Fruit fly (Drosophila melanogaster): ENCODE measurements around the gene Eig71Eh.

Eig71Eh gene

DNA sequence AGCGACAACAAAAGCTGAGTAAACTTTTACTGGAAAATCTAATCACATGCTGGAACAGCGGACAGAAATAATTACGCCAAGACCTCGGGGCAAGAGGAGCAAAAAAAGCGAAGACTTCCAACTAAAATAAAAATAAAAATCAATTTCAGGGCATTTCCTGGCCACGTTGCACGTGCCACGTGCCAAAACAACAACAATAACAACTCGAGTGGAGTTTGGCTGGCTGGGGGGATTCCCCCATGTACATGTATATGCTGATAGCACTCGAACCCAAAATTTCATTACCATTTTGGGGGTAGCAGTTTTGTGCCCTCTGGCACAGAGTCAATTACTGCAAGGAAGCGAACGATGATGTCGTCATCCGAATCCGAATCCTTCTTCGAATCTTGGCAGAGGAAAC is 3.3 kb upstream of the Eig71Eh start:
- TF ChIP-seq CTCF (optimal IDR thresholded peaks at IDR 0.05) (no peak), CG8478 (optimal IDR thresholded peaks at IDR 0.05) (no peak)

DNA sequence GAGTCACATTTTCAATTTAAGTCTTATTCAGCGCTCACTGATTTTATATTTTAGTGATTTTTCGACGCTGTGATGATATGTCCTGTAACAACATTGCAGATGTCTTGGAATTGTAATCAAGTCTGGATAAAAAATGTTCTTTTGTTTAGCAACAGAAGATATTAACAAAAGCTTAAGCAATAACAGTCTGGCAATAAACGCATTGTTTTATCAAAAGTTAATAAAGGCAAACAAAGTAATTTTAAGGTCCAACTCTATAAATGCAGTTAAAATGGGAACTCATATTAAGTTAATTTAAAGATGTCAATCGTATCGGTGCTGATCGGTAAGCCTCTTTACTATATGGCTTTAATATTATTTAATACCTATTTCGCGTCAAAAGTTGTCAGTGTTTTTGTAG is 2.3 kb upstream of the Eig71Eh start, which contains the start of gene CG43082:
Gene CG43082, plus strand, starts transcription at position 301 of the 400 bp plus-strand sequence.
- TF ChIP-seq CTCF (optimal IDR thresholded peaks at IDR 0.05) (no peak), CG8478 (optimal IDR thresholded peaks at IDR 0.05) (no peak)

DNA sequence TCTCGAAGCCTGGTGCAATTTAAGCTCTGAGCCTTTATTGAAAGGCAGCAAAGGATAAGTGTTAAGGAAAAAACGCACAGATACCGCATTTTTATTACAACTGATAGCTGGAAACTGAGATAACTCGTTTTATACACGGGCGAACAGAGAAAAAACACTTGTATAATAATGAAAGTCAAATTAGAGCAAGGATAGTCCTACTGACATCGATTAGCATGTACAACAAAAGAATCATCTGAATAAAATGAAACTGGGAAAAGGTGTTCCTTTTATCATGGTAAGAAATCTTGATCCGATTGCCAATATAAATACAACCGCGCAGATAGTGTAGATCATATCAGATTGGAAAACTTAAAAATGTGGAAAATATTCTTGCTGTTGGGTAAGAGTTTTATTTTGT is 1.7 kb upstream of the Eig71Eh start, which contains the start of the genes Eig71Ej and Eig71Ek:
Gene Eig71Ej, minus strand, starts transcription at position 101 of the 400 bp plus-strand sequence.
Gene Eig71Ek, plus strand, starts transcription at position 334 of the 400 bp plus-strand sequence.
- TF ChIP-seq CTCF (optimal IDR thresholded peaks at IDR 0.05) (no peak), CG8478 (optimal IDR thresholded peaks at IDR 0.05) (no peak)

DNA sequence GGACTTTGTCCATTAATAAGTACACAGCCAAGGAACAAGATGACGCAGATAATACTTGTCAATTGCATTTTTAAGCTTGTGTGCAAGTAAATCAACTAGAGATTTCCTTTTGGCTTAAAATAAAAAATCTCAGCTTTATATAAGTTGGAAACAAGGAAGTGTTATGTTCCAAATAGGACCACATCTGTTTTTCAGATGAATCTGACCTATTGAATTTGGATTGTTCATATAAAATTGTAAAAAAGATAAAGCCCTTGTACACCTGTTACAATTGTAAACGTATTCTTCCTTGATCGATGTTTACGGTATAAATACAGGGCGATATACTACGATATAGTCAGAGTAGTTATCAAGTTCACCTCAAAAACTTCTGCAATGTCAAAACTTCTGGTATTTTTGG is 2.0 kb downstream of the Eig71Eh start, which contains the start of the genes Eig71Ef and Eig71Eg:
Gene Eig71Ef, minus strand, starts transcription at position 101 of the 400 bp plus-strand sequence.
Gene Eig71Eg, plus strand, starts transcription at position 339 of the 400 bp plus-strand sequence.
- TF ChIP-seq CG8478 (optimal IDR thresholded peaks at IDR 0.05) = no peak
- TF ChIP-seq CTCF (optimal IDR thresholded peaks at IDR 0.05) = no peak

DNA sequence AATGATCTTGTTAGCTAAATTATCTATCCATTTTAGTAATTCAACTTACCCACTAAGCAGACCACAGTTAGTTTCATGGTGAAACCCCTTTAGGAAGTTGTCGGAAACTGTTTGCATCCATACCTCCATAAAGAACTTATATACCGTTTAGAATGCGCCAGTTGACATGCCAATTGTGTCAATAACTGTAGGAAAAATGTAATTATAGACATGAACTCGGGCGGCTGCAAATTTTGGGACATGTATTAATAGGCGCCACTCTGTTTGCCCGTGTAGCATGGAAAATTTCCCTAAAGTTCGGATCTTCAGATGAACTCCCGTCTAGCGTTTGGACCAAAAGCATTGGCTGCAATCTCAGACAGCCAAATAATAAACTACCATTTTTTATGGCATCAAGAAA is 3.3 kb downstream of the Eig71Eh start, which contains the start of gene Eig71Ee:
Gene Eig71Ee, minus strand, starts transcription at position 101 of the 400 bp plus-strand sequence.
- no peak for TF ChIP-seq CTCF (optimal IDR thresholded peaks at IDR 0.05)
- no peak for TF ChIP-seq CG8478 (optimal IDR thresholded peaks at IDR 0.05)

DNA sequence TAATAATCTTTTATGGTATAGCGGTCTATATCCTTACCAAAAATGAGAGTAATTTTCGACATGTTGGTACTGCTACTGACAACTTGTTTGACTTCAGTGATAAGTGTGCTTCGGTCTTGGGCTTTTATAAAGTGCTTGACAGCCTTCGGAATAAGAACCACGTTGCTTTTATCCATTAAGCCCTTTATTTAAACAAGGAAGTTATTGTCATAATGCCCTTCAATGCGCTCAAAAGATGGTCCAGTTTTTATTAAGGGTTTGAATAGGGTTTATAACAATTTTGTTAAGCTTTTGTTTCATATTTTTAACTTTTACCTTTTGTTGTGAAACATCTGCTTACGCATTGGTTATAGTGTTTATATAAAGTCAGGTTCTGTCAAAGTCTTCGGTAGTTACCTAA is 7.1 kb downstream of the Eig71Eh start, which contains the start of the genes Eig71Ec and Eig71Ed:
Gene Eig71Ec, minus strand, starts transcription at position 101 of the 400 bp plus-strand sequence.
Gene Eig71Ed, plus strand, starts transcription at position 384 of the 400 bp plus-strand sequence.
- TF ChIP-seq CG8478 (optimal IDR thresholded peaks at IDR 0.05) (no peak), CTCF (optimal IDR thresholded peaks at IDR 0.05) (no peak)

DNA sequence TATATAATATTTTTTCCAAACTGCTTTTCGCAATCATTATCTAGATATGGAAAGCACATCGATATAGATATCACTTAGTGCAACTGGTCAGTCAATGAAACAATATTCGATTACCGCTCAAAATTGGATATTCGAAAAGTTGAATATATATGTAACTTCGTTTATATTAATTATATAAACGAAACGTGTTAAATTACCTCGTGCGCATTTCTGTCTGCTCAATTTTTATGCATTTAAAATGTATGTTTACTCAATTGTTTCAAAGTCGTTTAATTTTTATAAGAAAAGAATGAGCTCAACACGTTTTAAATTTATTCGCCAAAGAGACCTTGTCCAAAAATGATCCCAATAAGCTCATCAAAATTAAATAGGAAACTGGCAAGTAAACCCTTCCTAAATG is 8.7 kb downstream of the Eig71Eh start, which contains the start of gene CG43084:
Gene CG43084, plus strand, starts transcription at position 301 of the 400 bp plus-strand sequence.
- TF ChIP-seq CTCF (optimal IDR thresholded peaks at IDR 0.05) (no peak), CG8478 (optimal IDR thresholded peaks at IDR 0.05) (no peak)

DNA sequence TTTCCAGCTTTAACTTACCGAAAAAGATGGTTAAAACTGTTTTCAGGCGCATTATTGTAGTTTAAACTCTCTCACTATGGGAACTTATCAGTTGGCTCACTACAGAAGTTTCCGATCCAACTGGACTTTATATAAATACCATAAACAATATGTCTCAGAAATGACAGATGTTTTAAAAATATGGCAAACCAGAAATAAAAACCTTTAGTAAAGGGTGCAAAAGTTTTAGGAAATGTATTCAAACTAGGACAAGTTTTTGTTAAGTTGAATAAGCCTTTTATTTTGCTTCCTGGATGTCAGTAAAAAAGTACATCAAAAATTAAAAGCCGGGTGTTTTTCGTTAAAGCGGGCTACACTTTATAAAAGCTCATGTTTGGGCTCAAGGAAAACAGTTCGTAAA is 9.7 kb downstream of the Eig71Eh start, which contains the start of the genes Eig71Ea and Eig71Eb:
Gene Eig71Ea, minus strand, starts transcription at position 101 of the 400 bp plus-strand sequence.
Gene Eig71Eb, plus strand, starts transcription at position 376 of the 400 bp plus-strand sequence.
- TF ChIP-seq CTCF (optimal IDR thresholded peaks at IDR 0.05) = no peak
- no peak for TF ChIP-seq CG8478 (optimal IDR thresholded peaks at IDR 0.05)

DNA sequence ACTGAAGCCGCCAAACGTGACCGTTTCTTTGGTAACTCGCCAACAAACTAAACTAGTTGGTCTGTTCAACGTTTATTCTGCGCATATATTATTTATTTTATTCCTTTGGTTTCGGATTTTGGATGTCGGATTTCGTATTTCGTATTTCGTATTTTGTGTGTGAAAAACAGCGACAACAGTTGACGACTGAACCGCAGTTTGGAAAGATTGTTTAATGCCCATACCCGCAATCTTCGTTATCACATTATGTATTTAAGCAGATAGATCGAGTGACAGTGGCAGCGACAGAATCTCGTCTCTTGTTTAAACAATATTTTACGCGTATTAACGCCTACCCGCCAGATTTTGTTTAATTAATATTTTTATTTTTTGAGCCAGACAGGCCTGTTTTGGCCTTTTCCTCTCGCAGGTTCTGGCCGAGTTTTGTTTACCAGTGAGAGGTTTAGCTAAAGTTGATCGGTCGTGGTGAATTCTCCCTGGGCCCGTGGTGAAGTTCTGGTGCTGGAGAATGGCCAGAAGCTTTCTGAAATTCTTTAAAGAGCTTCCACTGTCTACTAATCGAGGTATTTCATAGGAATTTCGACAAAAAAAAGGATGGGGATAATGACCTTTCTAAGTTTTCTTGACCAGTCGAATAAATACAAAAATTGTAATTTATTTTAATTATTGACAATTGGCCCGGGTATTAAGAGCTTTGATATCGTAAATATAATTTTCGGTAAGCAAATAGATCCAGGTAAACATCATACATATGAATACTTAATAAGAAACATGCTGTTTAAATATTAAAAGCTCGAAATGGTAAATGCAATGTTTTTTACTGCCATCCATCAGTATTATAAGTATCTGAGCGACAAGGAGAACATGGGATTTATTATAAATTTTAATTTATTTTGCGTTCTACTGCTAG is 11.3 kb downstream of the Eig71Eh start, which contains the start of the genes comm3 and CG43083:
Gene comm3, minus strand, starts transcription at position 51 of the 910 bp plus-strand sequence.
Gene CG43083, plus strand, starts transcription at position 860 of the 910 bp plus-strand sequence.
- no peak for TF ChIP-seq CTCF (optimal IDR thresholded peaks at IDR 0.05)
- no peak for TF ChIP-seq CG8478 (optimal IDR thresholded peaks at IDR 0.05)

DNA sequence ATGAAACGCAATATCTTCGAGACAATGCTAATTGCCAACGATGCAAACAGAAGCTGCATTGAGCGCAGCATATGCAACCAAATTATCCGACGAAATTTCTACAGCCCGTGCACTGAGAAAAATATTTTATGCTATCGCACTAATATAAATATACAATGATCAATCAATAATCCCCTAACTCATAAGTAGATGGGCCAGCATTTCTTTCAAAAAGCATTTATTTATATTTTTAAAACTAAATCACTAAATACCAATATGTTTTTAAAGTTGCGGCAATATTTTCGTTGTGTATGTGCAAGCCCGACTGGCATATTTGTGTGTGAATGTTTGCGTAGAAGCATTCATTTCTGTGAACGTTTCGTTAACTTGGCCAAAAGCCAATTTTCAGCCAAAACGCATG is 13.1 kb downstream of the Eig71Eh start:
- TF ChIP-seq CTCF (optimal IDR thresholded peaks at IDR 0.05) (no peak), CG8478 (optimal IDR thresholded peaks at IDR 0.05) (no peak)

DNA sequence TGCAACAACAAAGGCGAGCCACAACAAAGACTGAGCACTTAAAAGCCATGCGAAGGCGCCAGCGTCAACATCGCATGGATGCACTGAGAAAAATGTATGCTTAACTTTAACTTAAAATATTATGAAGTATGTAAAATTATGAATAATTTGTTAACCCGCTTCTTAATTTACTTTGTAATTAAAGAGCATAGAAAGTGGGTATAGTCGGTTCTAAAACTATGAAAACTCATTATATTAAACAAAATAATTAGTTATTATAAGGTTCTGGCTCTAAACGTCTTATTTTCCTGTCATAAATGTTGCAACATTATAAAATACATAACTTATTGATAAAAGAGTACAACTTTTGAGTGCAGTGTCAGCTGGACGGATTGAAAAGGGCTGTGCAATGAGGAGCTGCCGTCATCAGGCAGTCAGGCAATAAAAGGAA is 17.6 kb downstream of the Eig71Eh start:
- TF ChIP-seq CG8478 (optimal IDR thresholded peaks at IDR 0.05) (no peak), CTCF (optimal IDR thresholded peaks at IDR 0.05) (no peak)

DNA sequence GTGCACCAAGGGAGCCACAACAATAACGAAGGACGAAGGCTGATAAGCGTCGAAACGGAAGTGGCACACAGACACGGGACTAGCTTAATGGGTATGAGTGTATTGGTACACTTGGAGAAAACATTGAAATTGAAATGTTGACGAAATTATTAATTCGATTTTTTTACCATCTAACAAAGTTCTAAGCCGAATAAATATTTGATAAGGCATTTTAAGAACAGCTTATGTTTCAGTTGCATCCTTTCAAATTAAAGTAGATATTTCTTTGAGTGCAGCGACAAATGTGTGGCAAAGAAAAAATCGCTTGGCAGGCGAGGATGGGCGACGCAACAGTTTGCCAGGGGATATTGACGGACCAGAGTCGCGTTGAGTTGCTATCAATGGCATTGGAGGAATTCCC is 19.3 kb downstream of the Eig71Eh start:
- TF ChIP-seq CTCF (optimal IDR thresholded peaks at IDR 0.05) = no peak

DNA sequence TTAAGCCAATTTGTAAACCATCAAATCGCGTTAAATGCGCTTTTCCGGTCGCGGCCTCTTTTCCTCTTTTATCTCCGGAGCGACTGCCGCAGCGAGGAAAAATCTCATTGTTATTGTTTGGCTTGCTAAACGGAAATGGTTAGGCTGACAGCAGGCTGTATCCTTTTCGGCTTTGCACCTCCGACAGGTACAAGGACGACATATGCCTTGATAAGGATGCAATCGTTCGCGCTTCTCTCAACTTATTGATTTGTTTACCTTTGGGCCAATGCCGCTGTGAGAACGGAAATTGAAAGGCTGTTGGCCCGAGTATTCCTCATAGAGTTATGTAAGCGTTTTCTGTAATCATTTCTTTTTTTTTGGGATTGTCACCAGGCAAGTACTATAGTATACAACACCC is 20.7 kb downstream of the Eig71Eh start:
- no peak for TF ChIP-seq CTCF (optimal IDR thresholded peaks at IDR 0.05)
- TF ChIP-seq CG8478 (optimal IDR thresholded peaks at IDR 0.05) = no peak

DNA sequence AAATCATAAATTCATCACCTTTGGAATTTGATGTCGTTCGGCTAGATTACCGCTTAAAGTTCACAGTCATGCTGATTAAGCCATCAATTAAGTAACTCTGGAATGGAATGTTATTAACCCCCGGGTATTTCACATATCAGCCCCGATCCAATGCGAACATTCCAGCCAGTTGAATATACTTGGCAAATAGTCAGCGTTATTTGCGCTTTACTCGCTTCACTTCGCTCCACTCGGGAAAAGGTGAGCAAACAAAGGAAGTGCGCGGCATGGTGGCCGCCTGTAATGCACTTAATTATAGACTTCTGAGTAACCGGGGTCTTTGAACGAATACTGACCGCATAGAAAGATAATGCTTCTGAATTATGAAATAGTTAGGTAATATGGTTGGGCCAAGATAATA is 21.6 kb downstream of the Eig71Eh start:
- TF ChIP-seq CG8478 (optimal IDR thresholded peaks at IDR 0.05) = no peak
- TF ChIP-seq CTCF (optimal IDR thresholded peaks at IDR 0.05) = no peak

DNA sequence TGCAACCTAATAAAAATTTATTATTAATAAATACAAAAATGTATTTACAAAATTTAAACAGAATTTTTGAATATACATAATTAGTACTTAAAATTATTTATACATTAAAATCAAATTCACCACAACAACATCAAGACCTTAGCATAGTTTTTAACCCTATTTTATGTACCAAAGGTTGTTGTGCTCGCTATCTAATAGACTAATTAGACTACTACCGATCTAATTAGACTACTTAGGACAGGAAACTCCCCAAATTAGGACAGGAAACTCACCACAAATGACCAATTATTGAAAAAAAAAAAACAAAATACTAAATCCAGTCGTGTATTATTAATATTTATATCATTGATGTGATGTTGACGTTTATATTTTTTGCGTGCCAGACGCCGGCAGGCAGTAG is 22.3 kb downstream of the Eig71Eh start:
- TF ChIP-seq CG8478 (optimal IDR thresholded peaks at IDR 0.05) (no peak), CTCF (optimal IDR thresholded peaks at IDR 0.05) (peak in 1 of 2 experiments; percentile 22)
